Worm (Caenorhabditis elegans): Measurements from ENCODE around the gene str-150.
A peak's percentile ranks its signal among the peaks of the same experiment; 100 is the strongest.

Gene str-150

DNA sequence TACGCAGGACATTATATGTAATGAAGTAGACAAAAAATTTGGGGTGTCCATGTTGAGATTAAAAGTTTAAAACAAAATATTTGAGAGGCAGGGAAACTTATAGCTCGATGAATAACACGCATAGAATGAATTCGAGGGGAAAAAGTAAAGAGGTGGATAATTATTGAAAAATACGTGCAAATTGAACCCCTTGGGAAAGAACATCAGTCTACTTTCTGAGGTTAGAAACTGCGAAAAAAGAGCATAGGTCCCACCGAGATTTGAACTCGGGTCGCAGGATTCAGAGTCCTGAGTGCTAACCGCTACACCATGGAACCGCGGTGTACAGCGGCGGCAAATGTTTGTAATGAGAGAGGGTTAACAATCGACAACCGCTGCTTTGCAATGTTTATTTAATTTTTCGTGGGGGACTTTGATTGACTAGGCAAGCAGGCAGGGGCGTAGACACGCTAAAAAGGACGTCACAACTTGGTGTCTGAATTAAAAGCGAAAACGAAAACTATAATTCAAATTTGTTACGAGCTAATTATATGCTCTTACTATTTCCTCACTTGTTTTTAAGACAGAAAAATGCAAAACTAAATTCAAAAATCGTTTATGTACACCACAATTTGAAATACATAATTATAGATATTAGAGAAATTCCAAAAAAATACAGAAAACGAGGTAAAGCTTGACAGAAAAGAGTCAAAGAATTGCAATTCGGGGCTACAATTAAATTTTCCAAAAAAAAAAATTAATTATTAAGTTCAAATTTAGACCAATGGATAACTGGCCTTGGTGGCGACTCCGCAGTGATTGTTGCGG is 9.1 kb downstream of the str-150 start, which contains the start of gene srh-269 (continued):
- TF ChIP-seq nhr-179 (tag; optimal IDR thresholded peaks at IDR 0.05), result no peak
- peak; percentile 92 for TF ChIP-seq egl-44 (GFP tag; IDR thresholded peaks at IDR 0.05)
- TF ChIP-seq attf-6 (GFP tag; IDR thresholded peaks at IDR 0.05), result peak; percentile 89
- peak; percentile 82 for TF ChIP-seq rpc-1 (optimal IDR thresholded peaks at IDR 0.05)
- TF ChIP-seq rpc-1 (tag; optimal IDR thresholded peaks at IDR 0.05), result peak; percentile 97
- TF ChIP-seq sptf-2 (GFP tag; optimal IDR thresholded peaks at IDR 0.05), result no peak
- TF ChIP-seq madf-10 (tag; optimal IDR thresholded peaks at IDR 0.05), result peak; percentile 76
- peak; percentile 64; the same call in 1 of the 2 replicates for TF ChIP-seq C17E4.6 (GFP tag; IDR thresholded peaks at IDR 0.05)
- peak; percentile 86 for TF ChIP-seq zim-3 (tag; optimal IDR thresholded peaks at IDR 0.05)
- TF ChIP-seq T26A5.8 (tag; optimal IDR thresholded peaks at IDR 0.05), result peak; percentile 75
- no peak for TF ChIP-seq attf-3 (GFP tag; conservative IDR thresholded peaks at IDR 0.05)
- peak; percentile 93 for TF ChIP-seq ceh-79 (tag; optimal IDR thresholded peaks at IDR 0.05)
- peak; percentile 88; the same call in 1 of the 2 replicates for TF ChIP-seq ceh-58 (GFP tag; IDR thresholded peaks at IDR 0.05)
- TF ChIP-seq ccch-3 (GFP tag; optimal IDR thresholded peaks at IDR 0.05), result no peak
- peak; percentile 23; the same call in 1 of the 2 replicates for TF ChIP-seq F33H1.4 (GFP tag; IDR thresholded peaks at IDR 0.05)
- TF ChIP-seq F39B2.1 (GFP tag; IDR thresholded peaks at IDR 0.05), result no peak
- peak; percentile 90 for TF ChIP-seq ztf-25 (GFP tag; IDR thresholded peaks at IDR 0.05)
- no peak for TF ChIP-seq ceh-40 (GFP tag; IDR thresholded peaks at IDR 0.05)
- TF ChIP-seq hlh-26 (GFP tag; conservative IDR thresholded peaks at IDR 0.05), result no peak
- TF ChIP-seq egl-18 (GFP tag; IDR thresholded peaks at IDR 0.05), result no peak
- TF ChIP-seq Y56A3A.18 (GFP tag; IDR thresholded peaks at IDR 0.05), result peak; percentile 98
- TF ChIP-seq B0336.3 (GFP tag; IDR thresholded peaks at IDR 0.05), result peak; percentile 92
- TF ChIP-seq ztf-22 (GFP tag; optimal IDR thresholded peaks at IDR 0.05), result no peak
- TF ChIP-seq lin-26 (GFP tag; IDR thresholded peaks at IDR 0.05), result peak; percentile 91
- peak in 1 of 2 experiments; percentile 39 for TF ChIP-seq rec-8 (tag; optimal IDR thresholded peaks at IDR 0.05)
- peak; percentile 60; the same call in 1 of the 2 replicates for TF ChIP-seq Y67H2A.10 (GFP tag; conservative IDR thresholded peaks at IDR 0.05)
- TF ChIP-seq snpc-1.3 (tag; optimal IDR thresholded peaks at IDR 0.05; ENCODE audit: insufficient read depth), result peak; percentile 72
- TF ChIP-seq mes-4 (tag; optimal IDR thresholded peaks at IDR 0.05), result peak; percentile 10
- TF ChIP-seq F22D6.2 (tag; optimal IDR thresholded peaks at IDR 0.05), result peak; percentile 29
- peak; percentile 29 for TF ChIP-seq F49E8.2 (tag; optimal IDR thresholded peaks at IDR 0.05; ENCODE audit: insufficient read depth)
- TF ChIP-seq nhr-120 (GFP tag; IDR thresholded peaks at IDR 0.05), result 0 out of 2 replicates have a peak, but pooled peaks have one; percentile 76
- TF ChIP-seq chd-7 (tag; optimal IDR thresholded peaks at IDR 0.05), result peak; percentile 93
- TF ChIP-seq atf-7 (tag; optimal IDR thresholded peaks at IDR 0.05), result peak; percentile 90
- no peak for TF ChIP-seq aptf-2 (GFP tag; conservative IDR thresholded peaks at IDR 0.05)
- peak; percentile 74 for TF ChIP-seq ZK185.1 (tag; optimal IDR thresholded peaks at IDR 0.05; ENCODE audit: poor library complexity, severe bottlenecking)
- peak; percentile 78 for TF ChIP-seq T07F8.4 (tag; optimal IDR thresholded peaks at IDR 0.05)
- peak; percentile 27 for TF ChIP-seq hlh-12 (tag; optimal IDR thresholded peaks at IDR 0.05)
- TF ChIP-seq ceh-91 (GFP tag; IDR thresholded peaks at IDR 0.05), result no peak
- TF ChIP-seq lsl-1 (GFP tag; optimal IDR thresholded peaks at IDR 0.05), result peak; percentile 20

All from whole organism, young adult.